Fruit fly (Drosophila melanogaster): Measurements from ENCODE around the gene CG42526.
A peak's percentile ranks its signal among the peaks of the same experiment; 100 is the strongest.

CG42526 gene

dm6 chr3L:9446731-9447238 is 11.6 kb upstream of the CG42526 start, which contains the start of gene CG3529 (continued):
- TF ChIP-seq CG11093 (GFP tag; IDR thresholded peaks at IDR 0.05): no peak
- TF ChIP-seq dpn (GFP tag; optimal IDR thresholded peaks at IDR 0.05): peak in 1 of 2 experiments; percentile 27
- no peak for TF ChIP-seq zen (tag; optimal IDR thresholded peaks at IDR 0.05)
- no peak for TF ChIP-seq CG31365 (tag; optimal IDR thresholded peaks at IDR 0.05)
- TF ChIP-seq Dp (GFP tag; optimal IDR thresholded peaks at IDR 0.05): peak; percentile 20
- TF ChIP-seq CG9817 (tag; optimal IDR thresholded peaks at IDR 0.05): peak; percentile 30
- no peak for TF ChIP-seq CG3065 (GFP tag; optimal IDR thresholded peaks at IDR 0.05)
- peak; percentile 3 for TF ChIP-seq tin (GFP tag; optimal IDR thresholded peaks at IDR 0.05)
- TF ChIP-seq lola (GFP tag; optimal IDR thresholded peaks at IDR 0.05): peak in 1 of 3 experiments; percentile 1
- TF ChIP-seq az2 (GFP tag; optimal IDR thresholded peaks at IDR 0.05): peak; percentile 10
- TF ChIP-seq CG2199 (GFP tag; IDR thresholded peaks at IDR 0.05): no peak
- TF ChIP-seq gfzf (GFP tag; optimal IDR thresholded peaks at IDR 0.05): peak; percentile 92
- TF ChIP-seq CG12104 (GFP tag; optimal IDR thresholded peaks at IDR 0.05): peak; percentile 21
- no peak for TF ChIP-seq abd-A (tag; optimal IDR thresholded peaks at IDR 0.05)
- TF ChIP-seq hkb (optimal IDR thresholded peaks at IDR 0.05): no peak
- TF ChIP-seq hkb (GFP tag; IDR thresholded peaks at IDR 0.05): 0 out of 2 replicates have a peak, but pooled peaks have one; percentile 23
- 0 out of 2 replicates have a peak, but pooled peaks have one; percentile 26 for TF ChIP-seq nerfin-2 (GFP tag; IDR thresholded peaks at IDR 0.05; ENCODE audit: partially characterized antibody)
- peak; percentile 36 for TF ChIP-seq MTF-1 (GFP tag; optimal IDR thresholded peaks at IDR 0.05; ENCODE audit: borderline replicate concordance)
- peak; percentile 44 for TF ChIP-seq D19A (tag; optimal IDR thresholded peaks at IDR 0.05)
- no peak for TF ChIP-seq pan (optimal IDR thresholded peaks at IDR 0.05)
- no peak for TF ChIP-seq pan (GFP tag; optimal IDR thresholded peaks at IDR 0.05 in 1 of 2, IDR thresholded peaks at IDR 0.05 in 1 of 2)
- TF ChIP-seq Ada2b (GFP tag; IDR thresholded peaks at IDR 0.05): no peak
- TF ChIP-seq CG6272 (GFP tag; IDR thresholded peaks at IDR 0.05): no peak
- TF ChIP-seq CG11696 (GFP tag; IDR thresholded peaks at IDR 0.05): no peak
- no peak for TF ChIP-seq dmrt11E (tag; optimal IDR thresholded peaks at IDR 0.05)
- peak; percentile 82 for TF ChIP-seq sqz (GFP tag; optimal IDR thresholded peaks at IDR 0.05)
- TF ChIP-seq p53 (GFP tag; optimal IDR thresholded peaks at IDR 0.05): no peak
- TF ChIP-seq btn (GFP tag; optimal IDR thresholded peaks at IDR 0.05): no peak
- peak; percentile 53 for TF ChIP-seq CG2116 (GFP tag; optimal IDR thresholded peaks at IDR 0.05)
- no peak for TF ChIP-seq Fer2 (tag; optimal IDR thresholded peaks at IDR 0.05)
- peak; percentile 29; the same call in 1 of the 2 replicates for TF ChIP-seq CG13287 (GFP tag; IDR thresholded peaks at IDR 0.05; ENCODE audit: partially characterized antibody)
- no peak for TF ChIP-seq zf30C (GFP tag; optimal IDR thresholded peaks at IDR 0.05)
- peak; percentile 5 for TF ChIP-seq HLH54F (GFP tag; optimal IDR thresholded peaks at IDR 0.05)
- peak; percentile 75 for TF ChIP-seq row (GFP tag; IDR thresholded peaks at IDR 0.05)
- TF ChIP-seq CG10366 (GFP tag; IDR thresholded peaks at IDR 0.05): no peak
- TF ChIP-seq CG16863 (GFP tag; optimal IDR thresholded peaks at IDR 0.05): no peak
- TF ChIP-seq CG4617 (GFP tag; optimal IDR thresholded peaks at IDR 0.05; ENCODE audit: borderline replicate concordance): peak; percentile 84
- peak in 1 of 2 experiments; percentile 16 for TF ChIP-seq Pdp1 (GFP tag; optimal IDR thresholded peaks at IDR 0.05)
- no peak for TF ChIP-seq CG6254 (GFP tag; optimal IDR thresholded peaks at IDR 0.05)
- no peak for TF ChIP-seq CG3163 (GFP tag; optimal IDR thresholded peaks at IDR 0.05)
- peak; percentile 8 for TF ChIP-seq CG7839 (tag; optimal IDR thresholded peaks at IDR 0.05)
- no peak for TF ChIP-seq oc (tag; optimal IDR thresholded peaks at IDR 0.05)
- peak; percentile 56 for TF ChIP-seq CG4328 (GFP tag; optimal IDR thresholded peaks at IDR 0.05)
- TF ChIP-seq Max (GFP tag; optimal IDR thresholded peaks at IDR 0.05): peak; percentile 10
- TF ChIP-seq CG6813 (GFP tag; optimal IDR thresholded peaks at IDR 0.05): no peak
- peak; percentile 48; the same call in 1 of the 2 replicates for TF ChIP-seq CG3847 (GFP tag; IDR thresholded peaks at IDR 0.05)
- no peak for TF ChIP-seq ap (GFP tag; IDR thresholded peaks at IDR 0.05)
- no peak for TF ChIP-seq CG6175 (GFP tag; IDR thresholded peaks at IDR 0.05)
- no peak for TF ChIP-seq Doc3 (GFP tag; IDR thresholded peaks at IDR 0.05; ENCODE audit: partially characterized antibody)
- no peak for TF ChIP-seq CG3838 (GFP tag; optimal IDR thresholded peaks at IDR 0.05)
